Worm (Caenorhabditis elegans): Measurements from ENCODE around the gene F31F4.1.

ce11 chrV:724946-725806, 41.3 kb downstream of the F31F4.1 start:
- no peak for TF ChIP-seq nhr-77 (tag; optimal IDR thresholded peaks at IDR 0.05)
- peak; percentile 27 for TF ChIP-seq pha-4 (tag; optimal IDR thresholded peaks at IDR 0.05)
- TF ChIP-seq elt-1 (tag; optimal IDR thresholded peaks at IDR 0.05) = no peak
- peak; percentile 12 for TF ChIP-seq nhr-25 (tag; optimal IDR thresholded peaks at IDR 0.05)
- no peak for TF ChIP-seq unc-62 (GFP tag; optimal IDR thresholded peaks at IDR 0.05)
- TF ChIP-seq ceh-28 (tag; optimal IDR thresholded peaks at IDR 0.05) = no peak
- no peak for TF ChIP-seq fkh-10 (GFP tag; optimal IDR thresholded peaks at IDR 0.05)
